Fruit fly (Drosophila melanogaster): ENCODE measurements around the gene CG15186.

DNA sequence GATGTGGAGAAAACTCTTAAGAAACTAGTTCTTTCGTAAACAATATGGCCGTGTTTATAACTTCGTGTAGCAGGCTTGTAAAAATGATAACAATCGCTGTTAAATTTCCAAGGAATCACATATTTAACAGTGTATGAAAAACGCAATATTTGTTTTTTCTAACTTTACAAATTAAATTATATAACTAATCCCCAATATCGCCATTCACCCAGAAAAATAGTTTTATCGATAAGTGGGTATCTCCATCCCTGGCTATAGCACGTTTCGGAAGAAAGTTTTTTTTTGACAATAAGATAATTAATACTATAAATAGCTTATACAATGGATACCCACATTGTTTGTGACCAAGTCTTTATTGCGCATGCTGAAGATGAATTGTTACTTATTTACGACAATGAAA lies 49.1 kb downstream of the CG15186 start, which contains the start of gene CG15185:
- TF ChIP-seq CG8478 (optimal IDR thresholded peaks at IDR 0.05) (no peak), CTCF (optimal IDR thresholded peaks at IDR 0.05) (no peak)

All from S2 (cell line).